Worm (Caenorhabditis elegans): Measurements from ENCODE around the gene uaf-1.

DNA sequence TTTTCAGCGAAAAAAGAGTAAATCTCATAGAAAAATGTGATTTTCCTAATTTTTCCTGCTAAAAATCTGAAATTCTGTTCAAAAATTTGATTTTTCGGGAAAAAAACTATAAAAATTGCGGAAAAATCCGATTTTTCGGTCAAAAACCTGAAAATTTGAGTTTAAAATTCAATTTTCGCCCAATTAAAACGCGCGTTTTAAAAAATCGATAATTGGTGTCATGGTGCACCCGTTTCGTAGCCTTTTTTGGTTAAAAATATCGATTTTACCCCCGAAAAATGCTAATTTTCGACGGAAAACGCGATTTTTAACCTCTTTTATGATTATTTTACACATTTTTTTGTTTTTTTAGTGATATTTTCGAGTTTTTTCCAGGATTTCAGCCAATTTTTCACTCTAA is 8.6 kb upstream of the uaf-1 start:
- no peak for TF ChIP-seq unc-62 (GFP tag; optimal IDR thresholded peaks at IDR 0.05)
- TF ChIP-seq snpc-4 (tag; optimal IDR thresholded peaks at IDR 0.05) = no peak
- TF ChIP-seq pha-4 (tag; optimal IDR thresholded peaks at IDR 0.05) = no peak
- TF ChIP-seq drap-1 (GFP tag; optimal IDR thresholded peaks at IDR 0.05) = no peak
- TF ChIP-seq nhr-237 (tag; optimal IDR thresholded peaks at IDR 0.05) = no peak
- no peak for TF ChIP-seq bed-3 (GFP tag; optimal IDR thresholded peaks at IDR 0.05)
- TF ChIP-seq nhr-2 (tag; optimal IDR thresholded peaks at IDR 0.05) = no peak
- no peak for TF ChIP-seq nhr-12 (tag; optimal IDR thresholded peaks at IDR 0.05)
- no peak for TF ChIP-seq mep-1 (tag; optimal IDR thresholded peaks at IDR 0.05)

Measured in whole organism, mixed stage, embryonic.